Worm (Caenorhabditis elegans) whole organism, mixed stage, embryonic: ENCODE results near the gene C27A2.8.
A peak's percentile ranks its signal among the peaks of the same experiment; 100 is the strongest.

Source experiments
- M03D4.4 ChIP-seq: sonication (generic microtip); optimal IDR thresholded peaks from 2 replicates; lab custom pipeline; 2017; ENCODE audit warnings: mild to moderate bottlenecking, missing genetic modification characterization, missing compliant biosample characterization
- bed-3 ChIP-seq: fragments of 200-800 bp; sonication (Bioruptor generic); optimal IDR thresholded peaks from 3 replicates; lab custom pipeline; 2018; ENCODE audit warnings: mild to moderate bottlenecking, missing genetic modification characterization, moderate library complexity, missing compliant biosample characterization
- blmp-1 ChIP-seq: fragments of 150-350 bp; optimal IDR thresholded peaks from 2 replicates; lab custom pipeline; 2014; ENCODE audit warnings: missing biosample characterization, missing genetic modification characterization
- ceh-39 ChIP-seq: fragments of 150-350 bp; optimal IDR thresholded peaks from 2 replicates; lab custom pipeline; 2014; ENCODE audit warnings: missing biosample characterization, missing genetic modification characterization
- ceh-43 ChIP-seq: fragments of 200-800 bp; sonication (Bioruptor generic); optimal IDR thresholded peaks from 2 replicates; lab custom pipeline; 2018; ENCODE audit warnings: mild to moderate bottlenecking, missing genetic modification characterization, moderate library complexity, missing compliant biosample characterization
- ceh-83 ChIP-seq: fragments of 200-800 bp; sonication (Bioruptor generic); optimal IDR thresholded peaks from 2 replicates; lab custom pipeline; 2018; ENCODE audit warnings: mild to moderate bottlenecking, missing genetic modification characterization, missing compliant biosample characterization
- ces-1 ChIP-seq: fragments of 150-350 bp; optimal IDR thresholded peaks from 2 replicates; lab custom pipeline; 2014; ENCODE audit warnings: missing biosample characterization, missing genetic modification reagents, missing genetic modification characterization
- cnd-1 ChIP-seq: fragments of 200-800 bp; sonication (Bioruptor generic); optimal IDR thresholded peaks from 2 replicates; lab custom pipeline; 2018; ENCODE audit warnings: mild to moderate bottlenecking, missing genetic modification characterization, missing compliant biosample characterization
- drap-1 ChIP-seq: fragments of 200-800 bp; sonication (Bioruptor generic); optimal IDR thresholded peaks from 3 replicates; lab custom pipeline; 2018; ENCODE audit warnings: mild to moderate bottlenecking, missing genetic modification characterization, missing compliant biosample characterization
- elt-1 ChIP-seq: sonication (generic microtip); optimal IDR thresholded peaks from 2 replicates; lab custom pipeline; 2017; ENCODE audit warnings: missing genetic modification characterization, mild to moderate bottlenecking, missing compliant biosample characterization, antibody characterized with exemption, moderate library complexity, borderline replicate concordance; ENCODE audit not compliant: insufficient read depth
- elt-3 ChIP-seq: fragments of 150-350 bp; optimal IDR thresholded peaks from 2 replicates; lab custom pipeline; 2014; ENCODE audit warnings: missing biosample characterization, missing genetic modification characterization
- flh-1 ChIP-seq: fragments of 200-800 bp; sonication (Bioruptor generic); optimal IDR thresholded peaks from 2 replicates; lab custom pipeline; 2018; ENCODE audit warnings: mild to moderate bottlenecking, missing genetic modification characterization, moderate library complexity, missing compliant biosample characterization
- ham-2 ChIP-seq: fragments of 200-800 bp; sonication (Bioruptor generic); optimal IDR thresholded peaks from 2 replicates; lab custom pipeline; 2018; ENCODE audit warnings: mild to moderate bottlenecking, missing genetic modification characterization, missing compliant biosample characterization
- hlh-1 ChIP-seq: fragments of 150-350 bp; optimal IDR thresholded peaks from 2 replicates; lab custom pipeline; 2014; ENCODE audit warnings: missing biosample characterization, missing genetic modification reagents, missing genetic modification characterization
- lin-13 ChIP-seq: fragments of 150-350 bp; optimal IDR thresholded peaks from 2 replicates; lab custom pipeline; 2014; ENCODE audit warnings: missing biosample characterization, missing genetic modification characterization
- lin-32 ChIP-seq: fragments of 200-800 bp; sonication (Bioruptor generic); optimal IDR thresholded peaks from 2 replicates; lab custom pipeline; 2018; ENCODE audit warnings: mild to moderate bottlenecking, missing genetic modification characterization, missing compliant biosample characterization
- lsy-2 ChIP-seq: fragments of 150-350 bp; optimal IDR thresholded peaks from 2 replicates; lab custom pipeline; 2014; ENCODE audit warnings: missing biosample characterization, missing genetic modification characterization
- mab-5 ChIP-seq: fragments of 150-350 bp; optimal IDR thresholded peaks from 2 replicates; lab custom pipeline; 2014; ENCODE audit warnings: missing biosample characterization, missing genetic modification characterization
- mep-1 ChIP-seq: fragments of 150-350 bp; optimal IDR thresholded peaks from 2 replicates; lab custom pipeline; 2017; ENCODE audit warnings: missing biosample characterization, missing genetic modification reagents, missing genetic modification characterization, inconsistent platforms
- mls-2 ChIP-seq: sonication (generic microtip); optimal IDR thresholded peaks from 2 replicates; lab custom pipeline; 2016; ENCODE audit warnings: mild to moderate bottlenecking, missing genetic modification characterization, moderate library complexity, missing compliant biosample characterization
- nhr-12 ChIP-seq: fragments of 150-350 bp; optimal IDR thresholded peaks from 2 replicates; lab custom pipeline; 2014; ENCODE audit warnings: missing biosample characterization, missing genetic modification characterization
- nhr-2 ChIP-seq: fragments of 150-350 bp; optimal IDR thresholded peaks from 2 replicates; lab custom pipeline; 2014; ENCODE audit warnings: missing biosample characterization, missing genetic modification characterization
- nhr-237 ChIP-seq: fragments of 150-350 bp; optimal IDR thresholded peaks from 2 replicates; lab custom pipeline; 2014; ENCODE audit warnings: missing biosample characterization, missing genetic modification characterization
- nhr-28 ChIP-seq: fragments of 150-350 bp; optimal IDR thresholded peaks from 2 replicates; lab custom pipeline; 2014; ENCODE audit warnings: missing biosample characterization, missing genetic modification characterization
- nhr-76 ChIP-seq: sonication (generic microtip); optimal IDR thresholded peaks from 2 replicates; lab custom pipeline; 2017; ENCODE audit warnings: missing biosample characterization, missing genetic modification characterization
- pha-4 ChIP-seq: fragments of 150-350 bp; optimal IDR thresholded peaks from 2 replicates; lab custom pipeline; 2018; ENCODE audit warnings: missing biosample characterization, missing genetic modification reagents, missing genetic modification characterization
- sem-2 ChIP-seq: fragments of 200-800 bp; sonication (Bioruptor generic); optimal IDR thresholded peaks from 2 replicates; lab custom pipeline; 2018; ENCODE audit warnings: mild to moderate bottlenecking, missing genetic modification characterization, missing compliant biosample characterization
- snpc-4 ChIP-seq: fragments of 150-350 bp; optimal IDR thresholded peaks from 2 replicates; lab custom pipeline; 2014; ENCODE audit warnings: missing biosample characterization, missing genetic modification characterization
- sptf-1 ChIP-seq: sonication (generic microtip); optimal IDR thresholded peaks from 2 replicates; lab custom pipeline; 2017; ENCODE audit warnings: mild to moderate bottlenecking, missing genetic modification characterization, moderate library complexity, missing compliant biosample characterization
- tbx-8 ChIP-seq: fragments of 200-800 bp; sonication (Bioruptor generic); optimal IDR thresholded peaks from 2 replicates; lab custom pipeline; 2018; ENCODE audit warnings: mild to moderate bottlenecking, missing genetic modification characterization, moderate library complexity, missing compliant biosample characterization
- unc-120 ChIP-seq: sonication (generic microtip); optimal IDR thresholded peaks from 2 replicates; lab custom pipeline; 2017; ENCODE audit warnings: missing genetic modification characterization, missing compliant biosample characterization; ENCODE audit not compliant: poor library complexity, severe bottlenecking
- unc-39 ChIP-seq: fragments of 150-350 bp; optimal IDR thresholded peaks from 2 replicates; lab custom pipeline; 2014; ENCODE audit warnings: missing biosample characterization, missing genetic modification characterization
- unc-62 ChIP-seq: fragments of 150-350 bp; optimal IDR thresholded peaks from 2 replicates; lab custom pipeline; 2014; ENCODE audit warnings: missing biosample characterization, missing genetic modification reagents, missing genetic modification characterization
- zip-8 ChIP-seq: fragments of 150-350 bp; optimal IDR thresholded peaks from 2 replicates; lab custom pipeline; 2014; ENCODE audit warnings: missing biosample characterization, missing genetic modification characterization
- ztf-11 ChIP-seq: fragments of 150-350 bp; optimal IDR thresholded peaks from 2 replicates; lab custom pipeline; 2014; ENCODE audit warnings: missing biosample characterization, missing genetic modification characterization

The C27A2.8 gene

DNA sequence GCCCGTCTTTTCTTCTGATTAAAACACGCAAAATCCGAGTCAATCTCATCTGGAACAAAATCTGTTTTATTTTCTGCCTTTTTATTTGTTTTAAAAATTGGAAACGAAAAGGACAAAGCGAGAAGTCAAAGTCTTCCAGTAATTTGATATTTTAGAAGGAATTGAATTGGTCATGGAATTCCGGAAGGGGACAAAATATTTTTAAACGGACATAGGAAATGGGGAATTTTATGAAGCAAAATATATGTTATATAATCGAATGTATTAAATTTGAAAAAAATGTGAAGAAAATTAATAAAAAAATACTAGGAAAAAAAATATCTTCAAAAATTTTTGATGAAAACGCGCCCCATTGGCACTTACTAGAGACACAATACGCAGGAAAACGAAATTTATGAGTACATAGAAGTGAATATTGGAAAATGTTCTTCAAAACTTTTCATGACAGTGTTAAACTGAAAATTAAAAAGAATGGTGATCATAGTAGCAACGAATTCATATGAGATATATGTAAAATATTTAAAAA, 27.1 kb downstream of the C27A2.8 start, which contains the start of gene F33G12.7:
F33G12.7 (minus strand) TSS at position 51 of the 526 bp plus-strand sequence.
- peak; percentile 29 for TF ChIP-seq lsy-2 (tag; lab: Kevin White, UChicago)
- TF ChIP-seq nhr-12 = no peak

DNA sequence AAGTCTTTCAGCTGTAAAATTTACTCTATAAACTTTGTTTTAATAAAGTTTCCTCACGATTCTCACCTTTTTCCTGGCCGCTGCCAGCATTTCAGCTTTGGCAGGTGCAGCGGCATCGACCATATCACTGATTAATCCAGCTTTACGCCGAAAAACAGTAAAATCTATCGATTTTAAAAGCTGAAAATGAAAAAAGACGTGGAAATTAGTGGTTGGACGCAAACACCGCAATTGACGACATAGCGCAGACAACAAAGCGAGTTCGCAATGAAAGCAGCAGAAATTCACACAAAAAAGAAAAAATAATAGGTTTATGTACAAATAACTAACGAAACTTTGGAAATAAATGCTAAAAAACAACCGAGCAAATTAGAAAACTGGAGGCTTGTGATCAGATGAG, 27.9 kb downstream of the C27A2.8 start, which contains the start of gene golg-2:
golg-2 (minus strand) TSS at position 180 of the 400 bp plus-strand sequence.
- TF ChIP-seq nhr-28 (tag; lab: Kevin White, UChicago) (no peak), nhr-2 (no peak), nhr-12 (no peak), pha-4 (no peak), lin-13 (peak; percentile 7), ces-1 (GFP tag; lab: Kevin White, UChicago) (peak; percentile 11)

DNA sequence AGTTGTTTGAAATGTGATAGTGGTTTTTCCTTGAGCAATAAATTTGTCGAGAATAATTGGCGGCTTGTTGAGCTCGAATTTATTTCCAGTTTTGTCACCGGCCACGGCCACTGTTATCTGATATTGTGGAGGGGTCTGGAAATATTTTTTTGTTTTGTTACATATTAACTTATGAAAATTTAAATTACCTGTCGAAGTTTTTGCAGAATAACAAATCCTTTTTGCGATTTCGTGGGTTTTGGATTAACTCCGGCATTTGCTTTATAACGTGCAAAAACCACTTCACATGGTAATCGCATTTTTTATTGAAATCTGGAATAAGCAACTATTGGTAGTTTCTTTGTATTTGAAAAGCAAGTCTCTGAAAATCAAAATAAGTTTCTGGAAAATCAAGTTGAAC, 31.7 kb downstream of the C27A2.8 start, which contains the start of gene lrr-1:
lrr-1 (minus strand) TSS at position 312 of the 400 bp plus-strand sequence.
- TF ChIP-seq unc-62 (GFP tag; lab: Kevin White, UChicago) (no peak), bed-3 (no peak), sptf-1 (tag; lab: Kevin White, UChicago) (no peak), nhr-28 (tag; lab: Kevin White, UChicago) (no peak), blmp-1 (tag; lab: Kevin White, UChicago) (no peak), elt-3 (tag; lab: Kevin White, UChicago) (no peak), M03D4.4 (tag; lab: Kevin White, UChicago) (no peak), mls-2 (tag; lab: Kevin White, UChicago) (no peak), unc-39 (tag; lab: Kevin White, UChicago) (no peak), pha-4 (no peak), unc-120 (tag; lab: Kevin White, UChicago) (no peak), ceh-39 (no peak), nhr-12 (no peak)

DNA sequence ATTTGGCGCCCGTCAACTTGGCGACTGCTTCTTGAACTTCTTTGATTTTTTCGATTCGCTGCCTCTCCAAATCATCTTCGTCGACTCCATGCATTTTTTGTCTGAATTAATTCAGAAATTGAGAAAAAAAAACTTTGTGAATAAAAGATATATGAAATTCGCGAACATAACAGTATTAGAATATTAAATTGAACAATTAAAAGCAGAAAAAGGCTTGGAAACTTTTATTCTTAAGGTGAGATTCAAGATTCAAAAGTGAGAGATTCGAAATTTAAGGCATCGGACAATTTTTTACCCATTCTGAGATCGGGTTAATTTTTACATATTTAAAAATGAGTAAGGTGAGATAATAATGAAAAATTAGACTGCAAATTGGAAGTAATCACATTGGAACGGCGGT, 33.9 kb downstream of the C27A2.8 start, which contains the start of gene F33G12.3:
F33G12.3 (minus strand) TSS at position 101 of the 400 bp plus-strand sequence.
- TF ChIP-seq tbx-8 (GFP tag; lab: Kevin White, UChicago) (no peak), blmp-1 (tag; lab: Kevin White, UChicago) (no peak), sem-2 (GFP tag; lab: Kevin White, UChicago) (no peak), elt-1 (tag; lab: Kevin White, UChicago) (no peak), lin-13 (no peak), nhr-237 (tag; lab: Kevin White, UChicago) (no peak), pha-4 (no peak), lin-32 (GFP tag; lab: Kevin White, UChicago) (no peak), mep-1 (tag; lab: Kevin White, UChicago) (no peak), unc-62 (GFP tag; lab: Kevin White, UChicago) (no peak), ceh-39 (no peak), nhr-2 (no peak), snpc-4 (tag; lab: Kevin White, UChicago) (no peak), ham-2 (no peak)

DNA sequence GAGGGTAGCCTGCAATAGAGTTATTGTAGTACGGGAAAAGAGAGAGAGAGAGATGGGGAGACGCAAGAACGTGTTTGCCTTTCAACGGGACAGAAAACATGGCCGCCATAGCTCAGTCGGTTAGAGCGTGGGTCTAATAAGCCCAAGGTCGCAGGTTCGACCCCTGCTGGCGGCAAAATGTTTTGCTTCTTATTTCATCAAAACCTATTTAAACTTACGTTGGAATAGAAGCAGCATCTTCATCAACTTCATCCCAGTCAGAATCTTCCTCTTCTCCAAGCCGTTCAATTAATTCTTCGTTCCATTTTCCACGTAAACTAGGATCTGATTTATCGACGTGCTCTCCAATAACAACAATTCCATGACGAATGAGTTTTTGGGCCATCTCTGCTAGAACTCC, 35.2 kb downstream of the C27A2.8 start:
- TF ChIP-seq lsy-2 (tag; lab: Kevin White, UChicago) (peak; percentile 61), drap-1 (GFP tag; lab: Kevin White, UChicago) (peak; percentile 95), cnd-1 (tag; lab: Kevin White, UChicago) (peak; percentile 95), sem-2 (GFP tag; lab: Kevin White, UChicago) (peak; percentile 92), zip-8 (tag; lab: Kevin White, UChicago) (no peak), nhr-2 (no peak), elt-1 (tag; lab: Kevin White, UChicago) (peak; percentile 4), lin-13 (peak; percentile 48), nhr-76 (tag; lab: Kevin White, UChicago) (no peak), lin-32 (GFP tag; lab: Kevin White, UChicago) (peak; percentile 93), flh-1 (GFP tag; lab: Kevin White, UChicago) (peak; percentile 80), ceh-39 (no peak), mls-2 (tag; lab: Kevin White, UChicago) (peak; percentile 97), unc-120 (tag; lab: Kevin White, UChicago) (peak; percentile 89), nhr-28 (tag; lab: Kevin White, UChicago) (peak; percentile 53), ham-2 (peak; percentile 93), tbx-8 (GFP tag; lab: Kevin White, UChicago) (peak; percentile 88), unc-62 (GFP tag; lab: Kevin White, UChicago) (peak; percentile 59), ztf-11 (tag; lab: Kevin White, UChicago) (peak; percentile 85), bed-3 (peak; percentile 82), unc-39 (tag; lab: Kevin White, UChicago) (peak; percentile 27), hlh-1 (tag; lab: Kevin White, UChicago) (peak; percentile 34), mab-5 (tag; lab: Kevin White, UChicago) (no peak), blmp-1 (tag; lab: Kevin White, UChicago) (peak; percentile 8), pha-4 (peak; percentile 63), mep-1 (tag; lab: Kevin White, UChicago) (peak; percentile 39), sptf-1 (tag; lab: Kevin White, UChicago) (peak; percentile 96), M03D4.4 (tag; lab: Kevin White, UChicago) (peak; percentile 94), elt-3 (tag; lab: Kevin White, UChicago) (no peak), nhr-12 (no peak), ces-1 (GFP tag; lab: Kevin White, UChicago) (no peak), nhr-237 (tag; lab: Kevin White, UChicago) (peak; percentile 28), ceh-83 (GFP tag; lab: Kevin White, UChicago) (peak; percentile 75), ceh-43 (GFP tag; lab: Kevin White, UChicago) (peak; percentile 87), snpc-4 (tag; lab: Kevin White, UChicago) (no peak)
